Worm (Caenorhabditis elegans) whole organism, L1 larva: ENCODE measurements around the gene capg-2.

ENCODE experiments used
- C34B4.2 ChIP-seq: sonication (generic microtip); optimal IDR thresholded peaks from 2 replicates; lab custom pipeline; 2017; ENCODE audit warnings: mild to moderate bottlenecking, missing genetic modification characterization, missing compliant biosample characterization
- aha-1 ChIP-seq: fragments of 150-350 bp; optimal IDR thresholded peaks from 2 replicates; lab custom pipeline; 2014; ENCODE audit warnings: missing biosample characterization, missing genetic modification characterization
- aly-2 ChIP-seq: fragments of 150-350 bp; optimal IDR thresholded peaks from 2 replicates; lab custom pipeline; 2014; ENCODE audit warnings: missing biosample characterization, missing genetic modification characterization
- blmp-1 ChIP-seq: fragments of 150-350 bp; optimal IDR thresholded peaks from 2 replicates; lab custom pipeline; 2014; ENCODE audit warnings: missing biosample characterization, missing genetic modification characterization
- ceh-90 ChIP-seq: sonication (generic microtip); optimal IDR thresholded peaks from 2 replicates; lab custom pipeline; 2016; ENCODE audit warnings: missing genetic modification characterization, missing compliant biosample characterization
- ces-1 ChIP-seq: fragments of 150-350 bp; optimal IDR thresholded peaks from 2 replicates; lab custom pipeline; 2014; ENCODE audit warnings: missing biosample characterization, missing genetic modification reagents, missing genetic modification characterization
- dpl-1 ChIP-seq, 3 experiments: fragments of 150-350 bp in 2 of 3; sonication (generic microtip) in 1 of 3; optimal IDR thresholded peaks; 2 replicates each; lab custom pipeline; 2014 to 2017; ENCODE audit warnings: missing biosample characterization in 3 of 3, missing genetic modification characterization in 3 of 3, missing genetic modification reagents in 3 of 3
- efl-1 ChIP-seq, 4 experiments: fragments of 150-350 bp; optimal IDR thresholded peaks in 3 of 4; peaks in 1 of 4; 1 replicate in 1 of 4; 2 replicates in 3 of 4; lab custom pipeline; 2014; ENCODE audit warnings: missing biosample characterization in 2 of 4, missing genetic modification characterization in 2 of 4, missing genetic modification reagents in 2 of 4
- efl-3 ChIP-seq: fragments of 200-800 bp; sonication (Bioruptor generic); optimal IDR thresholded peaks from 2 replicates; lab custom pipeline; 2018; ENCODE audit warnings: mild to moderate bottlenecking, missing genetic modification characterization, missing compliant biosample characterization
- elt-2 ChIP-seq: sonication (generic microtip); optimal IDR thresholded peaks from 2 replicates; lab custom pipeline; 2016; ENCODE audit warnings: missing genetic modification characterization, mild to moderate bottlenecking, inconsistent platforms, missing compliant biosample characterization, missing genetic modification reagents
- elt-3 ChIP-seq, 6 experiments: fragments of 150-350 bp in 1 of 6; sonication (generic microtip); optimal IDR thresholded peaks; 2 replicates each; lab custom pipeline; 2017 to 2018; ENCODE audit warnings: missing biosample characterization in 6 of 6, missing genetic modification characterization in 6 of 6, inconsistent platforms in 1 of 6
- ets-5 ChIP-seq: fragments of 200-800 bp; sonication (Bioruptor generic); IDR thresholded peaks from 2 replicates; pipeline ENCODE4 v1.3.6; 2022; ENCODE audit warnings: missing genetic modification characterization, missing compliant biosample characterization
- fkh-4 ChIP-seq: sonication (generic microtip); optimal IDR thresholded peaks from 2 replicates; lab custom pipeline; 2016; ENCODE audit warnings: missing compliant biosample characterization, missing genetic modification characterization, borderline replicate concordance
- fos-1 ChIP-seq: fragments of 150-350 bp; optimal IDR thresholded peaks from 2 replicates; lab custom pipeline; 2014; ENCODE audit warnings: missing biosample characterization, missing genetic modification characterization
- isw-1 ChIP-seq: fragments of 200-800 bp; sonication (Bioruptor generic); IDR thresholded peaks from 2 replicates; pipeline ENCODE4 v1.3.6; 2022; ENCODE audit warnings: missing genetic modification characterization, missing compliant biosample characterization
- jun-1 ChIP-seq: fragments of 150-350 bp; optimal IDR thresholded peaks from 2 replicates; lab custom pipeline; 2014; ENCODE audit warnings: missing biosample characterization, missing genetic modification reagents, missing genetic modification characterization
- lin-14 ChIP-seq: fragments of 200-800 bp; sonication (Bioruptor generic); optimal IDR thresholded peaks from 2 replicates; lab custom pipeline; 2018; ENCODE audit warnings: mild to moderate bottlenecking, missing genetic modification characterization, moderate library complexity, missing compliant biosample characterization
- lin-35 ChIP-seq, 2 experiments: fragments of 150-350 bp; optimal IDR thresholded peaks; 2 replicates each; lab custom pipeline; 2014; ENCODE audit warnings: missing biosample characterization in 2 of 2, missing genetic modification characterization in 2 of 2, missing genetic modification reagents in 2 of 2
- lsy-2 ChIP-seq, 2 experiments: fragments of 150-350 bp; optimal IDR thresholded peaks; 2 replicates each; lab custom pipeline; 2014; ENCODE audit warnings: missing biosample characterization in 2 of 2, missing genetic modification characterization in 2 of 2
- mab-9 ChIP-seq: fragments of 200-800 bp; sonication (Bioruptor generic); IDR thresholded peaks from 2 replicates; pipeline ENCODE4 v1.3.6; 2022; ENCODE audit warnings: missing genetic modification reagents, missing genetic modification characterization, missing compliant biosample characterization
- mep-1 ChIP-seq: fragments of 150-350 bp; optimal IDR thresholded peaks from 2 replicates; lab custom pipeline; 2014; ENCODE audit warnings: missing biosample characterization, missing genetic modification characterization
- nhr-12 ChIP-seq: sonication (generic microtip); optimal IDR thresholded peaks from 2 replicates; lab custom pipeline; 2017; ENCODE audit warnings: missing biosample characterization, missing genetic modification characterization
- nhr-20 ChIP-seq: sonication (generic microtip); optimal IDR thresholded peaks from 2 replicates; lab custom pipeline; 2016; ENCODE audit warnings: mild to moderate bottlenecking, missing genetic modification characterization, missing compliant biosample characterization
- nhr-47 ChIP-seq: sonication (generic microtip); optimal IDR thresholded peaks from 2 replicates; lab custom pipeline; 2016; ENCODE audit warnings: mild to moderate bottlenecking, missing genetic modification characterization, moderate library complexity, missing compliant biosample characterization
- nhr-71 ChIP-seq: sonication (generic microtip); optimal IDR thresholded peaks from 2 replicates; lab custom pipeline; 2016; ENCODE audit warnings: mild to moderate bottlenecking, missing genetic modification characterization, moderate library complexity, missing compliant biosample characterization
- nhr-77 ChIP-seq: fragments of 150-350 bp; optimal IDR thresholded peaks from 2 replicates; lab custom pipeline; 2014; ENCODE audit warnings: missing biosample characterization, missing genetic modification characterization
- nhr-85 ChIP-seq: sonication (generic microtip); peaks from one replicate; lab custom pipeline; 2016; ENCODE audit warnings: missing genetic modification characterization, inconsistent platforms, missing compliant biosample characterization
- nhr-90 ChIP-seq: sonication (generic microtip); optimal IDR thresholded peaks from 2 replicates; lab custom pipeline; 2016; ENCODE audit warnings: mild to moderate bottlenecking, missing genetic modification characterization, missing compliant biosample characterization; ENCODE audit not compliant: poor library complexity
- pag-3 ChIP-seq: sonication (generic microtip); optimal IDR thresholded peaks from 2 replicates; lab custom pipeline; 2017; ENCODE audit warnings: missing genetic modification characterization, mild to moderate bottlenecking, missing compliant biosample characterization, antibody characterized with exemption, borderline replicate concordance; ENCODE audit not compliant: insufficient read depth
- pax-3 ChIP-seq: fragments of 200-800 bp; sonication (Bioruptor generic); optimal IDR thresholded peaks from 2 replicates; lab custom pipeline; 2018; ENCODE audit warnings: mild to moderate bottlenecking, missing genetic modification characterization, moderate library complexity, missing compliant biosample characterization
- pqm-1 ChIP-seq: sonication (generic microtip); optimal IDR thresholded peaks from 3 replicates; lab custom pipeline; 2017; ENCODE audit warnings: missing biosample characterization, missing genetic modification characterization
- rnt-1 ChIP-seq: sonication (generic microtip); optimal IDR thresholded peaks from 2 replicates; lab custom pipeline; 2016; ENCODE audit warnings: mild to moderate bottlenecking, missing genetic modification characterization, moderate library complexity, missing compliant biosample characterization
- snpc-4 ChIP-seq: fragments of 150-350 bp; optimal IDR thresholded peaks from 2 replicates; lab custom pipeline; 2014; ENCODE audit warnings: missing biosample characterization, missing genetic modification characterization
- snu-23 ChIP-seq: sonication (generic microtip); optimal IDR thresholded peaks from 2 replicates; lab custom pipeline; 2016; ENCODE audit warnings: missing genetic modification characterization, missing compliant biosample characterization
- unc-86 ChIP-seq: sonication (generic microtip); optimal IDR thresholded peaks from 2 replicates; lab custom pipeline; 2016; ENCODE audit warnings: missing genetic modification characterization, missing compliant biosample characterization
- xbp-1 ChIP-seq: sonication (generic microtip); optimal IDR thresholded peaks from 2 replicates; lab custom pipeline; 2016; ENCODE audit warnings: missing genetic modification characterization, missing compliant biosample characterization
- zag-1 ChIP-seq: fragments of 150-350 bp; optimal IDR thresholded peaks from 2 replicates; lab custom pipeline; 2014; ENCODE audit warnings: missing biosample characterization, missing genetic modification characterization
- ztf-11 ChIP-seq, 2 experiments: sonication (generic microtip); optimal IDR thresholded peaks; 2 replicates each; lab custom pipeline; 2016 to 2017; ENCODE audit warnings: missing genetic modification characterization in 2 of 2, missing biosample characterization in 1 of 2, missing compliant biosample characterization in 1 of 2
- ztf-4 ChIP-seq: fragments of 150-350 bp; optimal IDR thresholded peaks from 2 replicates; lab custom pipeline; 2014; ENCODE audit warnings: missing biosample characterization, missing genetic modification characterization

Gene capg-2

ce11 chrV:12235502-12235901, 36.2 kb upstream of the capg-2 start (continued):
- TF ChIP-seq snpc-4, result no peak
- TF ChIP-seq rnt-1 (tag; lab: Kevin White, UChicago), result peak; percentile 75
- no peak for TF ChIP-seq ces-1 (GFP tag; lab: Kevin White, UChicago)
- TF ChIP-seq snu-23 (GFP tag; lab: Kevin White, UChicago), result peak; percentile 38
- TF ChIP-seq nhr-47 (tag; lab: Kevin White, UChicago), result no peak
- TF ChIP-seq nhr-77 (tag; lab: Kevin White, UChicago), result no peak
- no peak for TF ChIP-seq pax-3
- no peak for TF ChIP-seq ztf-11 (tag; optimal IDR thresholded peaks at IDR 0.05; lab: Kevin White, UChicago)
- no peak for TF ChIP-seq nhr-85 (tag; lab: Kevin White, UChicago)
- no peak for TF ChIP-seq elt-2 (tag; lab: Kevin White, UChicago)
- no peak for TF ChIP-seq ets-5 (GFP tag; lab: Robert Waterston, UW)
- no peak for TF ChIP-seq lin-35 (GFP tag; optimal IDR thresholded peaks at IDR 0.05; lab: Kevin White, UChicago)
- TF ChIP-seq zag-1 (tag; lab: Kevin White, UChicago), result no peak
- no peak for TF ChIP-seq ceh-90 (tag; lab: Kevin White, UChicago)
- no peak for TF ChIP-seq aly-2 (tag; lab: Kevin White, UChicago)
- no peak for TF ChIP-seq nhr-20 (tag; lab: Kevin White, UChicago)
- TF ChIP-seq nhr-90 (tag; lab: Kevin White, UChicago), result no peak
- TF ChIP-seq aha-1, result no peak
- no peak for TF ChIP-seq nhr-12 (tag; lab: Kevin White, UChicago)
- peak; percentile 78 for TF ChIP-seq lin-14
- TF ChIP-seq elt-3 (tag; optimal IDR thresholded peaks at IDR 0.05; lab: Kevin White, UChicago), result no peak
- TF ChIP-seq fos-1, result no peak
- TF ChIP-seq jun-1 (tag; lab: Kevin White, UChicago), result no peak

- no peak for TF ChIP-seq efl-3
- TF ChIP-seq ztf-4 (tag; lab: Kevin White, UChicago), result no peak
- TF ChIP-seq isw-1 (GFP tag; lab: Robert Waterston, UW), result no peak
- TF ChIP-seq pag-3, result no peak
- no peak for TF ChIP-seq elt-3 (tag; optimal IDR thresholded peaks at IDR 0.05; lab: Kevin White, UChicago)
- no peak for TF ChIP-seq zag-1 (tag; lab: Kevin White, UChicago)
- TF ChIP-seq nhr-85 (tag; lab: Kevin White, UChicago), result no peak
- TF ChIP-seq fkh-4, result no peak
- no peak for TF ChIP-seq mep-1
- TF ChIP-seq nhr-12 (tag; lab: Kevin White, UChicago), result no peak
- TF ChIP-seq unc-86, result no peak
- no peak for TF ChIP-seq C34B4.2 (tag; lab: Kevin White, UChicago)
These were observed 30.5 kb upstream of the capg-2 start, which contains the start of gene ttr-22 for ce11 chrV:12241126-12241525. Gene ttr-22, plus strand, starts transcription at chrV:12241426.

ce11 chrV:12244980-12245742, 26.5 kb upstream of the capg-2 start, which contains the start of the genes T04H1.13, slfl-5 and rad-50:
Gene T04H1.13, minus strand, starts transcription at chrV:12245030.
Gene slfl-5, minus strand, starts transcription at chrV:12245044.
Gene rad-50, plus strand, starts transcription at chrV:12245646.
- TF ChIP-seq lin-35 (GFP tag; optimal IDR thresholded peaks at IDR 0.05; lab: Kevin White, UChicago) (no peak), nhr-71 (tag; lab: Kevin White, UChicago) (peak; percentile 36), dpl-1 (GFP tag; optimal IDR thresholded peaks at IDR 0.05; lab: Kevin White, UChicago) (peak in 1 of 3 experiments; percentile 8), mab-9 (GFP tag; lab: Robert Waterston, UW) (no peak), mep-1 (no peak), blmp-1 (tag; lab: Kevin White, UChicago) (peak; percentile 38), lin-14 (peak; percentile 68), unc-86 (no peak), lsy-2 (tag; optimal IDR thresholded peaks at IDR 0.05; lab: Kevin White, UChicago) (peak in 1 of 2 experiments; percentile 18), zag-1 (tag; lab: Kevin White, UChicago) (no peak), xbp-1 (no peak), rnt-1 (tag; lab: Kevin White, UChicago) (peak; percentile 10), pqm-1 (no peak), efl-1 (optimal IDR thresholded peaks at IDR 0.05; lab: Kevin White, UChicago) (peak in 1 of 2 experiments; percentile 6), efl-1 (GFP tag; optimal IDR thresholded peaks at IDR 0.05 in 1 of 2; lab: Kevin White, UChicago) (peak in 1 of 2 experiments; percentile 30)
